Worm (Caenorhabditis elegans) whole organism, mixed stage, embryonic: ENCODE data around the gene npr-13.
"Not testable (repeated sequence)": the region's sequence is repeated elsewhere in the genome, so short reads cannot be mapped to it uniquely, and the experiment has no call there.

ENCODE experiments used
- M03D4.4 ChIP-seq: sonication (generic microtip); optimal IDR thresholded peaks from 2 replicates; lab custom pipeline; 2017; ENCODE audit warnings: mild to moderate bottlenecking, missing genetic modification characterization, missing compliant biosample characterization
- bed-3 ChIP-seq: fragments of 200-800 bp; sonication (Bioruptor generic); optimal IDR thresholded peaks from 3 replicates; lab custom pipeline; 2018; ENCODE audit warnings: mild to moderate bottlenecking, missing genetic modification characterization, moderate library complexity, missing compliant biosample characterization
- blmp-1 ChIP-seq: fragments of 150-350 bp; optimal IDR thresholded peaks from 2 replicates; lab custom pipeline; 2014; ENCODE audit warnings: missing biosample characterization, missing genetic modification characterization
- ceh-39 ChIP-seq: fragments of 150-350 bp; optimal IDR thresholded peaks from 2 replicates; lab custom pipeline; 2014; ENCODE audit warnings: missing biosample characterization, missing genetic modification characterization
- ceh-43 ChIP-seq: fragments of 200-800 bp; sonication (Bioruptor generic); optimal IDR thresholded peaks from 2 replicates; lab custom pipeline; 2018; ENCODE audit warnings: mild to moderate bottlenecking, missing genetic modification characterization, moderate library complexity, missing compliant biosample characterization
- ceh-83 ChIP-seq: fragments of 200-800 bp; sonication (Bioruptor generic); optimal IDR thresholded peaks from 2 replicates; lab custom pipeline; 2018; ENCODE audit warnings: mild to moderate bottlenecking, missing genetic modification characterization, missing compliant biosample characterization
- cnd-1 ChIP-seq: fragments of 200-800 bp; sonication (Bioruptor generic); optimal IDR thresholded peaks from 2 replicates; lab custom pipeline; 2018; ENCODE audit warnings: mild to moderate bottlenecking, missing genetic modification characterization, missing compliant biosample characterization
- drap-1 ChIP-seq: fragments of 200-800 bp; sonication (Bioruptor generic); optimal IDR thresholded peaks from 3 replicates; lab custom pipeline; 2018; ENCODE audit warnings: mild to moderate bottlenecking, missing genetic modification characterization, missing compliant biosample characterization
- elt-1 ChIP-seq: sonication (generic microtip); optimal IDR thresholded peaks from 2 replicates; lab custom pipeline; 2017; ENCODE audit warnings: missing genetic modification characterization, mild to moderate bottlenecking, missing compliant biosample characterization, antibody characterized with exemption, moderate library complexity, borderline replicate concordance; ENCODE audit not compliant: insufficient read depth
- elt-3 ChIP-seq: fragments of 150-350 bp; optimal IDR thresholded peaks from 2 replicates; lab custom pipeline; 2014; ENCODE audit warnings: missing biosample characterization, missing genetic modification characterization
- flh-1 ChIP-seq: fragments of 200-800 bp; sonication (Bioruptor generic); optimal IDR thresholded peaks from 2 replicates; lab custom pipeline; 2018; ENCODE audit warnings: mild to moderate bottlenecking, missing genetic modification characterization, moderate library complexity, missing compliant biosample characterization
- ham-2 ChIP-seq: fragments of 200-800 bp; sonication (Bioruptor generic); optimal IDR thresholded peaks from 2 replicates; lab custom pipeline; 2018; ENCODE audit warnings: mild to moderate bottlenecking, missing genetic modification characterization, missing compliant biosample characterization
- hlh-1 ChIP-seq: fragments of 150-350 bp; optimal IDR thresholded peaks from 2 replicates; lab custom pipeline; 2014; ENCODE audit warnings: missing biosample characterization, missing genetic modification reagents, missing genetic modification characterization
- lin-13 ChIP-seq: fragments of 150-350 bp; optimal IDR thresholded peaks from 2 replicates; lab custom pipeline; 2014; ENCODE audit warnings: missing biosample characterization, missing genetic modification characterization
- lin-32 ChIP-seq: fragments of 200-800 bp; sonication (Bioruptor generic); optimal IDR thresholded peaks from 2 replicates; lab custom pipeline; 2018; ENCODE audit warnings: mild to moderate bottlenecking, missing genetic modification characterization, missing compliant biosample characterization
- lsy-2 ChIP-seq: fragments of 150-350 bp; optimal IDR thresholded peaks from 2 replicates; lab custom pipeline; 2014; ENCODE audit warnings: missing biosample characterization, missing genetic modification characterization
- mab-5 ChIP-seq: fragments of 150-350 bp; optimal IDR thresholded peaks from 2 replicates; lab custom pipeline; 2014; ENCODE audit warnings: missing biosample characterization, missing genetic modification characterization
- mep-1 ChIP-seq: fragments of 150-350 bp; optimal IDR thresholded peaks from 2 replicates; lab custom pipeline; 2017; ENCODE audit warnings: missing biosample characterization, missing genetic modification reagents, missing genetic modification characterization, inconsistent platforms
- mls-2 ChIP-seq: sonication (generic microtip); optimal IDR thresholded peaks from 2 replicates; lab custom pipeline; 2016; ENCODE audit warnings: mild to moderate bottlenecking, missing genetic modification characterization, moderate library complexity, missing compliant biosample characterization
- nhr-12 ChIP-seq: fragments of 150-350 bp; optimal IDR thresholded peaks from 2 replicates; lab custom pipeline; 2014; ENCODE audit warnings: missing biosample characterization, missing genetic modification characterization
- nhr-2 ChIP-seq: fragments of 150-350 bp; optimal IDR thresholded peaks from 2 replicates; lab custom pipeline; 2014; ENCODE audit warnings: missing biosample characterization, missing genetic modification characterization
- nhr-237 ChIP-seq: fragments of 150-350 bp; optimal IDR thresholded peaks from 2 replicates; lab custom pipeline; 2014; ENCODE audit warnings: missing biosample characterization, missing genetic modification characterization
- nhr-28 ChIP-seq: fragments of 150-350 bp; optimal IDR thresholded peaks from 2 replicates; lab custom pipeline; 2014; ENCODE audit warnings: missing biosample characterization, missing genetic modification characterization
- nhr-76 ChIP-seq: sonication (generic microtip); optimal IDR thresholded peaks from 2 replicates; lab custom pipeline; 2017; ENCODE audit warnings: missing biosample characterization, missing genetic modification characterization
- pha-4 ChIP-seq: fragments of 150-350 bp; optimal IDR thresholded peaks from 2 replicates; lab custom pipeline; 2018; ENCODE audit warnings: missing biosample characterization, missing genetic modification reagents, missing genetic modification characterization
- sem-2 ChIP-seq: fragments of 200-800 bp; sonication (Bioruptor generic); optimal IDR thresholded peaks from 2 replicates; lab custom pipeline; 2018; ENCODE audit warnings: mild to moderate bottlenecking, missing genetic modification characterization, missing compliant biosample characterization
- snpc-4 ChIP-seq: fragments of 150-350 bp; optimal IDR thresholded peaks from 2 replicates; lab custom pipeline; 2014; ENCODE audit warnings: missing biosample characterization, missing genetic modification characterization
- sptf-1 ChIP-seq: sonication (generic microtip); optimal IDR thresholded peaks from 2 replicates; lab custom pipeline; 2017; ENCODE audit warnings: mild to moderate bottlenecking, missing genetic modification characterization, moderate library complexity, missing compliant biosample characterization
- tbx-8 ChIP-seq: fragments of 200-800 bp; sonication (Bioruptor generic); optimal IDR thresholded peaks from 2 replicates; lab custom pipeline; 2018; ENCODE audit warnings: mild to moderate bottlenecking, missing genetic modification characterization, moderate library complexity, missing compliant biosample characterization
- unc-120 ChIP-seq: sonication (generic microtip); optimal IDR thresholded peaks from 2 replicates; lab custom pipeline; 2017; ENCODE audit warnings: missing genetic modification characterization, missing compliant biosample characterization; ENCODE audit not compliant: poor library complexity, severe bottlenecking
- unc-39 ChIP-seq: fragments of 150-350 bp; optimal IDR thresholded peaks from 2 replicates; lab custom pipeline; 2014; ENCODE audit warnings: missing biosample characterization, missing genetic modification characterization
- unc-62 ChIP-seq: fragments of 150-350 bp; optimal IDR thresholded peaks from 2 replicates; lab custom pipeline; 2014; ENCODE audit warnings: missing biosample characterization, missing genetic modification reagents, missing genetic modification characterization
- ztf-11 ChIP-seq: fragments of 150-350 bp; optimal IDR thresholded peaks from 2 replicates; lab custom pipeline; 2014; ENCODE audit warnings: missing biosample characterization, missing genetic modification characterization

The npr-13 gene

ce11 chrV:14890782-14891181 lies 32.4 kb upstream of the npr-13 start, which contains the start of gene nspa-2:
Gene nspa-2, plus strand, starts transcription at chrV:14891082.
- TF ChIP-seq lin-32 (GFP tag; lab: Kevin White, UChicago); nhr-2 (tag; lab: Kevin White, UChicago); mls-2: not testable (repeated sequence)

ce11 chrV:14877242-14877819 lies 18.9 kb upstream of the npr-13 start:
- TF ChIP-seq ceh-43 (GFP tag; lab: Kevin White, UChicago) (no peak), blmp-1 (tag; lab: Kevin White, UChicago) (no peak), tbx-8 (GFP tag; lab: Kevin White, UChicago) (no peak), nhr-76 (tag; lab: Kevin White, UChicago) (no peak), lsy-2 (tag; lab: Kevin White, UChicago) (no peak), nhr-28 (no peak), ceh-39 (no peak)
- TF ChIP-seq, all 35 proteins: peak for 0

DNA sequence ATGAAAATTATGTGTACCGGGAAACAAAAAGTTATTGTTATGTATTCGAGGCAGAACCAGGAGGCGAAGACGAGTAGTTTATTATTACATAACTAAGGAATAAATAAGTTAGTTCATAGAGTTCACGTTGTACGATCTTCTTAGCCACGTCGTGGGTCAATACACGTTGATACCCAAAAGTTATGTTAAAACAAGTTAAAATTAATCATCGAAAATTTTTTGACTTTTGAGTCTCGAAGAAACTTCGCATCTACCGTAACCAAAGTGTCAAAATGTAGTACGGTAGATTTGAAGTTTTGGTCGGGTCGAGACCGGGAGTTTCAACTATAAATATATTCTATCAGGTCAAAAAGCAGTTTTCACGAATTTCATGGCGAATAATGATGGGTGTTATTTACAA lies 18.3 kb upstream of the npr-13 start, which contains the start of gene ZC412.10:
Gene ZC412.10 (minus strand): TSS at position 101 of the 400 bp plus-strand sequence.
- TF ChIP-seq unc-120; flh-1 (GFP tag; lab: Kevin White, UChicago); cnd-1 (tag; lab: Kevin White, UChicago): not testable (repeated sequence)

DNA sequence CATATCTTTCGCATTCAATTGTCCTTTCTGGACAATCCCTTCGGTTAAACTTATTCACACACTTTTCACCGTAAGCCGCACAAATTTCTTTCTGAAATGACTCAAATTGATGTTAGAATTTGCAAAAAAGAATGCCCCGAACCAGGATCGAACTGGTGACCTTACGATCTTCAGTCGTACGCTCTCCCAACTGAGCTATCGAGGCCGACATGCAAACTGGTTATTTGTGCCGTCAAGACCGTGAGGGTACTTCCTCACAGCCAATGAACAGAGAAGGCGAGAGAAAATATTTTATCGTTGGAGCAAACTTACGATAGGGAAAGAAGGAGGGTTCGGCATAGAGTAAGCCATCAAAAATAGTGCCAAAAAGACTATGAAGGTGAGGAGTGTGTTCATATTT lies 17.9 kb upstream of the npr-13 start:
- no peak for TF ChIP-seq nhr-28
- TF ChIP-seq mab-5 (tag; lab: Kevin White, UChicago): no peak
- no peak for TF ChIP-seq lin-13 (tag; lab: Kevin White, UChicago)
- no peak for TF ChIP-seq pha-4 (tag; lab: Kevin White, UChicago)
- no peak for TF ChIP-seq ztf-11 (tag; lab: Kevin White, UChicago)
- TF ChIP-seq hlh-1 (tag; lab: Kevin White, UChicago): no peak
- no peak for TF ChIP-seq elt-3 (tag; lab: Kevin White, UChicago)
- TF ChIP-seq elt-1 (tag; lab: Kevin White, UChicago): no peak
- peak; percentile 60 for TF ChIP-seq M03D4.4 (tag; lab: Kevin White, UChicago)
- TF ChIP-seq tbx-8 (GFP tag; lab: Kevin White, UChicago): no peak
- TF ChIP-seq mep-1 (tag; lab: Kevin White, UChicago): no peak
- TF ChIP-seq ceh-43 (GFP tag; lab: Kevin White, UChicago): no peak
- peak; percentile 32 for TF ChIP-seq unc-120
- peak; percentile 42 for TF ChIP-seq lin-32 (GFP tag; lab: Kevin White, UChicago)
- TF ChIP-seq snpc-4 (tag; lab: Kevin White, UChicago): no peak
- peak; percentile 19 for TF ChIP-seq cnd-1 (tag; lab: Kevin White, UChicago)
- peak; percentile 85 for TF ChIP-seq drap-1
- TF ChIP-seq lsy-2 (tag; lab: Kevin White, UChicago): no peak
- peak; percentile 20 for TF ChIP-seq bed-3 (GFP tag; lab: Kevin White, UChicago)
- TF ChIP-seq ham-2 (GFP tag; lab: Kevin White, UChicago): no peak
- TF ChIP-seq sem-2 (GFP tag; lab: Kevin White, UChicago): peak; percentile 62
- TF ChIP-seq unc-62 (GFP tag; lab: Kevin White, UChicago): no peak
- peak; percentile 38 for TF ChIP-seq ceh-83 (GFP tag; lab: Kevin White, UChicago)
- TF ChIP-seq nhr-12: no peak
- TF ChIP-seq sptf-1 (tag; lab: Kevin White, UChicago): peak; percentile 52
- no peak for TF ChIP-seq nhr-237 (tag; lab: Kevin White, UChicago)

DNA sequence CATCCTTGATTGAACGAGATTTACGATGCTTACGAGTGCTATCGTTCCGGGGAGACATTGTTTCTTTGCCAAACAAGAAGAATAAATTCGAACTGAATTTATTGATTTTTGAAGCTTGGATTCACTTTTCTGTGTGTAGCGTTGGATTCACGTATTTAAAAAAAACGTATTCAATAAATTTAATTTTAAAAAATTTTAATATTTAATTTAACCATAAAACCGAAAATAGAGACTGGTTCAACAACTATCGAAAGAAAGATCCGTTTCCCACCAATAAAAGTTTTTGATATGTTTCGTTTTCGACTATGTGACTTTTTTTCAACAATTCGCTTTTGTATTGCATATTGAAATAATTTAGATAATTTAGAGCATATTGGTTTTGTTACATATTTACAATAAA lies 17.0 kb upstream of the npr-13 start, which contains the start of gene ZC412.5:
Gene ZC412.5 (minus strand): TSS at position 101 of the 400 bp plus-strand sequence.
- no peak for TF ChIP-seq nhr-76 (tag; lab: Kevin White, UChicago)
- TF ChIP-seq ceh-39: no peak
- TF ChIP-seq cnd-1 (tag; lab: Kevin White, UChicago): no peak
- no peak for TF ChIP-seq mep-1 (tag; lab: Kevin White, UChicago)
- TF ChIP-seq flh-1 (GFP tag; lab: Kevin White, UChicago): no peak
- TF ChIP-seq ceh-83 (GFP tag; lab: Kevin White, UChicago): no peak
- no peak for TF ChIP-seq sptf-1 (tag; lab: Kevin White, UChicago)
- no peak for TF ChIP-seq ztf-11 (tag; lab: Kevin White, UChicago)
- no peak for TF ChIP-seq drap-1
- no peak for TF ChIP-seq unc-120
- TF ChIP-seq unc-39: no peak
- TF ChIP-seq, all 35 proteins: peak for 0
